Worm (Caenorhabditis elegans): ENCODE data around the gene sax-1.

The sax-1 gene

DNA sequence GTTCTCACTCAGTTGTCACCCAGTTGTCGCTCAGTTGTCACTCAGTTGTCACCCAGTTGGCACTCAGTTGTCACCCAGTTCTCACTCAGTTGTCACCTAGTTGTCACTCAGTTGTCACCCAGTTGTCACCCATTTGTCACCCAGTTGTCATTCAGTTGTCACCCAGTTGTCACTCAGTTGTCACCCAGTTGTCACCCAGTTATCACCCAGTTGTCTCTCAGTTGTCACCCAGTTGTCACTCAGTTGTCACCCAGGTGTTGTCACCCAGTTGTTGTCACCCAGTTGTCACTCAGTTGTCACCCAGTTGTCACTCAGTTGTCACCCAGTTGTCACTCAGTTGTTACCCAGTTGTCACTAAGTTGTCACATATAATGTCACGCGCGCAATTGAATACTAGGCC lies 18.4 kb downstream of the sax-1 start (continued):
- TF ChIP-seq madf-8 (GFP tag; conservative IDR thresholded peaks at IDR 0.05) (no peak), B0261.1 (tag; optimal IDR thresholded peaks at IDR 0.05) (no peak), ekl-4 (GFP tag; IDR thresholded peaks at IDR 0.05) (peak; percentile 74; the same call in 1 of the 2 replicates), sea-2 (GFP tag; IDR thresholded peaks at IDR 0.05) (peak; percentile 63; the same call in 1 of the 2 replicates), dpff-1 (tag; optimal IDR thresholded peaks at IDR 0.05) (no peak), mel-28 (tag; optimal IDR thresholded peaks at IDR 0.05; ENCODE audit: borderline replicate concordance) (no peak), ztf-28 (GFP tag; IDR thresholded peaks at IDR 0.05) (0 out of 2 replicates have a peak, but pooled peaks have one; percentile 26), lin-54 (GFP tag; optimal IDR thresholded peaks at IDR 0.05) (no peak), sptf-2 (GFP tag; optimal IDR thresholded peaks at IDR 0.05) (no peak), ztf-26 (tag; optimal IDR thresholded peaks at IDR 0.05) (no peak)

- TF ChIP-seq hlh-26 (GFP tag; conservative IDR thresholded peaks at IDR 0.05) (no peak), F57A8.1 (GFP tag; optimal IDR thresholded peaks at IDR 0.05) (no peak), bed-1 (GFP tag; IDR thresholded peaks at IDR 0.05) (no peak), efl-1 (GFP tag; optimal IDR thresholded peaks at IDR 0.05) (no peak), hmg-20 (GFP tag; IDR thresholded peaks at IDR 0.05) (no peak), ztf-26 (tag; optimal IDR thresholded peaks at IDR 0.05) (no peak), ceh-27 (GFP tag; optimal IDR thresholded peaks at IDR 0.05) (no peak), F22D6.2 (tag; optimal IDR thresholded peaks at IDR 0.05) (no peak), xnd-1 (tag; optimal IDR thresholded peaks at IDR 0.05) (no peak), sptf-2 (GFP tag; optimal IDR thresholded peaks at IDR 0.05) (no peak), mel-28 (tag; optimal IDR thresholded peaks at IDR 0.05; ENCODE audit: borderline replicate concordance) (no peak), lir-1 (GFP tag; conservative IDR thresholded peaks at IDR 0.05) (no peak), dpff-1 (tag; optimal IDR thresholded peaks at IDR 0.05) (no peak), ztf-22 (GFP tag; optimal IDR thresholded peaks at IDR 0.05) (no peak)
Measured at ce11 chrX:3630090-3630489, 19.9 kb downstream of the sax-1 start.

DNA sequence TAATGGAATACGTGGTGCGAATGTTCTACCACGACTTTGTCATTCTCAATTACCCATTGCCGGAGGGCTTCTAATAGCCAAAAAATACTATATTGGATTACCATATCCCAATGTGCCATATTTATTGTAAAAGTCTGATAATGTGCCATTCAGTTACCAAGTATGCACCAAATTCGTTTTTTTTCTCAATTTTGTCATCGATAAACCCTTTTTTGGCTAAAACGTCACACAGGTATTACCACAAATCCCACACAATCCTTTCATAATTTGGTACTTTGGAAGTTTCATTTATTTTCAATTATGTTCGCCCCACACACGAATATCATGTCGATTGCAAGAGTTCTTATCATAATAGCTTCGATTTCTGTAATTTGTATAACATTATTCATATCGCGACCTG lies 21.9 kb downstream of the sax-1 start, which contains the start of gene vep-2:
Gene vep-2, plus strand, starts transcription at position 301 of the 400 bp plus-strand sequence.
- no peak for TF ChIP-seq bed-1 (GFP tag; IDR thresholded peaks at IDR 0.05)
- no peak for TF ChIP-seq K11D2.4 (GFP tag; IDR thresholded peaks at IDR 0.05)

DNA sequence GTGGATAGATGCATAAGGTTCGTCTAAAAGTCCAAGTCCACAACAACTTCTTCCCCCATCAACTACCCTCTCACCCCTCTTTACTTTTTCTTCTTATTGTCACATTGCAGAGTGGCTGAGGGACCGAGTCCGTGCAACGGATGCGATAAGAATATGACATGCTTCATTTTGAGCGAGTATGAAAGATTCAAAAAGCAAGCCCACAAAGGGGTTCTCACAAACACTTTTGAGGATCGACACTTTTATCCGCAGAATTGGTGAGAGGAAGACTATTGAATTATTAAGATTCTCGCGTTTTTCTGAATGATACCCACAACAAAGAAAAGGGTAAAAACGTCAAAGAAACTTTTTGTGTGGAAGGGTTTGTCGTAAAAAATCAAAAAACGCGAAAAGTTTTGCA lies 24.4 kb downstream of the sax-1 start:
- TF ChIP-seq ama-1 (optimal IDR thresholded peaks at IDR 0.05) (no peak), ama-1 (GFP tag; optimal IDR thresholded peaks at IDR 0.05) (no peak), sptf-2 (GFP tag; optimal IDR thresholded peaks at IDR 0.05) (no peak)

DNA sequence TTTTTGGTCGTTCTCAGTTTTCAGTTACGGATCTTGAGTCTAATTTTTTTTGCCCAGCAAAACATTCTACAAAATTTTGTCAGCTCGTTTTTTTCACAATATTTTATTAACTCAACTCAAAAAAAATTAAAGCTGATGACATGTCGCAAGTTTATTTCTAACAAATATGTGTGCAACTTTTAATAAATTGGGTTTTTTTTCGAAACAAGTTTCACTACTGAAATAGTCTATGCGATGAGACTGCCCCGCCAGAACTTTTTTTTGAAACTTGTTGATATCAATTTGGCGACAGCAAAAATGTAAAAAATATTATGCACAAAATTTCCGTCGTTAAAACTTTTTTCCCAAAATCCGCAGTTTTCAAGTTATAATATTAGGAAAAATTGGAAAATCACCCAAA lies 26.8 kb downstream of the sax-1 start, which contains the start of gene C18B2.2:
Gene C18B2.2, plus strand, starts transcription at position 301 of the 400 bp plus-strand sequence.
- TF ChIP-seq xnd-1 (tag; optimal IDR thresholded peaks at IDR 0.05) (no peak), hrde-1 (tag; optimal IDR thresholded peaks at IDR 0.05; ENCODE audit: borderline replicate concordance) (no peak), egrh-3 (GFP tag; IDR thresholded peaks at IDR 0.05) (no peak), him-1 (tag; optimal IDR thresholded peaks at IDR 0.05) (no peak), nfya-1 (tag; optimal IDR thresholded peaks at IDR 0.05; ENCODE audit: borderline replicate concordance, insufficient read depth) (no peak), ZK185.1 (tag; optimal IDR thresholded peaks at IDR 0.05; ENCODE audit: poor library complexity, severe bottlenecking) (no peak), cebp-1 (GFP tag; IDR thresholded peaks at IDR 0.05) (no peak), cebp-1 (tag; optimal IDR thresholded peaks at IDR 0.05) (no peak), Y53G8AR.9 (GFP tag; conservative IDR thresholded peaks at IDR 0.05) (no peak), lin-35 (GFP tag; optimal IDR thresholded peaks at IDR 0.05) (no peak), bed-2 (GFP tag; IDR thresholded peaks at IDR 0.05) (no peak), fkh-3 (tag; optimal IDR thresholded peaks at IDR 0.05) (no peak), Y56A3A.18 (GFP tag; IDR thresholded peaks at IDR 0.05) (no peak), F10E7.11 (tag; optimal IDR thresholded peaks at IDR 0.05) (no peak), mxl-1 (tag; optimal IDR thresholded peaks at IDR 0.05) (no peak), gei-17 (GFP tag; optimal IDR thresholded peaks at IDR 0.05) (no peak), rec-8 (tag; optimal IDR thresholded peaks at IDR 0.05) (no peak), egl-44 (GFP tag; IDR thresholded peaks at IDR 0.05) (no peak)

Measured in whole organism, young adult.